Fruit fly (Drosophila melanogaster) whole organism, adult: ENCODE data around the gene bocks.

Experiments used
- CG11617 ChIP-seq: fragments of 200-800 bp; sonication (Bioruptor generic); optimal IDR thresholded peaks from 2 replicates; lab custom pipeline; 2017; ENCODE audit warnings: mild to moderate bottlenecking, missing biosample characterization, missing genetic modification reagents, missing genetic modification characterization
- CG12768 ChIP-seq: fragments of 200-800 bp; sonication (Bioruptor generic); optimal IDR thresholded peaks from 2 replicates; lab custom pipeline; 2017; ENCODE audit warnings: missing biosample characterization, missing genetic modification characterization, mild to moderate bottlenecking, moderate library complexity, missing genetic modification reagents
- CG14711 ChIP-seq: fragments of 200-800 bp; sonication (Bioruptor generic); optimal IDR thresholded peaks from 2 replicates; lab custom pipeline; 2018; ENCODE audit warnings: missing biosample characterization, mild to moderate bottlenecking, missing genetic modification characterization, moderate library complexity
- CG1620 ChIP-seq: fragments of 200-800 bp; sonication (Bioruptor generic); optimal IDR thresholded peaks from 2 replicates; lab custom pipeline; 2016; ENCODE audit warnings: missing biosample characterization, missing genetic modification characterization
- CG33017 ChIP-seq: fragments of 200-800 bp; sonication (Bioruptor generic); optimal IDR thresholded peaks from 2 replicates; lab custom pipeline; 2018; ENCODE audit warnings: missing biosample characterization, mild to moderate bottlenecking, missing genetic modification characterization, moderate library complexity
- CG5204 ChIP-seq: fragments of 200-800 bp; sonication (Bioruptor generic); optimal IDR thresholded peaks from 2 replicates; lab custom pipeline; 2016; ENCODE audit warnings: missing biosample characterization, missing genetic modification characterization
- CG7045 ChIP-seq: fragments of 200-800 bp; sonication (Bioruptor generic); optimal IDR thresholded peaks from 2 replicates; lab custom pipeline; 2017; ENCODE audit warnings: missing biosample characterization, mild to moderate bottlenecking, missing genetic modification characterization
- CG7101 ChIP-seq: fragments of 200-800 bp; sonication (Bioruptor generic); optimal IDR thresholded peaks from 2 replicates; lab custom pipeline; 2018; ENCODE audit warnings: missing biosample characterization, mild to moderate bottlenecking, missing genetic modification characterization, moderate library complexity
- Clk ChIP-seq: fragments of 200-800 bp; sonication (Bioruptor generic); optimal IDR thresholded peaks from 2 replicates; lab custom pipeline; 2017; ENCODE audit warnings: missing biosample characterization, missing genetic modification characterization
- Crg-1 ChIP-seq: fragments of 200-800 bp; sonication (Bioruptor generic); optimal IDR thresholded peaks from 2 replicates; lab custom pipeline; 2016; ENCODE audit warnings: missing biosample characterization, missing genetic modification characterization
- Hr96 ChIP-seq: fragments of 200-800 bp; sonication (Bioruptor generic); optimal IDR thresholded peaks from 2 replicates; lab custom pipeline; 2016; ENCODE audit warnings: missing biosample characterization, missing genetic modification characterization
- Mnt ChIP-seq: fragments of 200-800 bp; sonication (Bioruptor generic); optimal IDR thresholded peaks from 2 replicates; lab custom pipeline; 2016; ENCODE audit warnings: missing biosample characterization, mild to moderate bottlenecking, missing genetic modification characterization
- bab1 ChIP-seq: fragments of 200-800 bp; sonication (Bioruptor generic); optimal IDR thresholded peaks from 3 replicates; lab custom pipeline; 2019; ENCODE audit warnings: missing biosample characterization, mild to moderate bottlenecking, missing genetic modification characterization, moderate library complexity
- cic ChIP-seq: fragments of 200-800 bp; sonication (Bioruptor generic); optimal IDR thresholded peaks from 2 replicates; lab custom pipeline; 2017; ENCODE audit warnings: missing biosample characterization, mild to moderate bottlenecking, missing genetic modification characterization, moderate library complexity
- cnc ChIP-seq, 2 experiments: fragments of >200 bp; optimal IDR thresholded peaks; 2 replicates each; lab custom pipeline; 2017
- kay ChIP-seq: fragments of 200-800 bp; sonication (Bioruptor generic); peaks from one replicate; lab custom pipeline; 2016; ENCODE audit warnings: missing biosample characterization, missing genetic modification characterization, borderline replicate concordance
- ovo ChIP-seq: fragments of 200-800 bp; sonication (Bioruptor generic); optimal IDR thresholded peaks from 2 replicates; lab custom pipeline; 2016; ENCODE audit warnings: missing biosample characterization, missing genetic modification characterization
- pad ChIP-seq: fragments of 200-800 bp; sonication (Bioruptor generic); optimal IDR thresholded peaks from 3 replicates; lab custom pipeline; 2017; ENCODE audit warnings: missing biosample characterization, missing genetic modification characterization, mild to moderate bottlenecking, moderate library complexity, missing genetic modification reagents
- tj ChIP-seq: fragments of 200-800 bp; sonication (Bioruptor generic); optimal IDR thresholded peaks from 3 replicates; lab custom pipeline; 2017; ENCODE audit warnings: missing biosample characterization, mild to moderate bottlenecking, missing genetic modification characterization, moderate library complexity
- toe ChIP-seq: fragments of 200-800 bp; sonication (Bioruptor generic); optimal IDR thresholded peaks from 2 replicates; lab custom pipeline; 2016; ENCODE audit warnings: missing biosample characterization, missing genetic modification characterization

bocks gene

DNA sequence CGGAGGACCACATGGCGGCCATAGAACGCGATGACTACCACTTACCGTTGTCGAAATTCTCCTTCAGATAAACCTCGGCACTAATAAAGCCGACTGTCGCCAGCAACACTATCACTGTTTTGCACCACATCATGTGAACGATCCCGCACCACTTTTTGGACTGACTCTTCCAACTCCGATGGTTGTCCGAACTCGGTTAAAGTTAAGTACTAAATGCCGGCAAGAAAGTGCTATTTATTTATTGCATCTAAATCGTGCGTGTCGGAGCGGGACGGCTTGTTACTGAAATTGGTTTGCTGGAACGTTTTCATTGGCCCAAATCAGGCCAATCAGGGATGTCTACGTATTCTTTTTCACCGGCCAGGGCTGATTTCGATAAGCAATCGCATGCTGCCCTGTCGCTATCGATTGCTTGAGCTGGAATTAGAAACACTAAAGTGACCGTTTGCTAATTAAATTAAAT lies 39.9 kb upstream of the bocks start, which contains the start of gene Calr:
Gene Calr (minus strand): TSS at position 219 of the 463 bp plus-strand sequence.
- TF ChIP-seq tj (GFP tag; lab: Kevin White, UChicago) (no peak), CG1620 (peak; percentile 19), CG7045 (GFP tag; lab: Kevin White, UChicago) (peak; percentile 47), Mnt (GFP tag; lab: Kevin White, UChicago) (peak; percentile 87), Hr96 (no peak), cic (peak; percentile 19), CG11617 (no peak), CG7101 (tag; lab: Kevin White, UChicago) (peak; percentile 65), Crg-1 (GFP tag; lab: Kevin White, UChicago) (peak; percentile 61), cnc (optimal IDR thresholded peaks at IDR 0.05; lab: Kevin White, UChicago) (no peak), CG33017 (tag; lab: Kevin White, UChicago) (peak; percentile 59), toe (GFP tag; lab: Kevin White, UChicago) (no peak), Clk (GFP tag; lab: Kevin White, UChicago) (no peak), CG14711 (tag; lab: Kevin White, UChicago) (peak; percentile 46), pad (GFP tag; lab: Kevin White, UChicago) (peak; percentile 42), bab1 (GFP tag; lab: Kevin White, UChicago) (peak; percentile 65), CG12768 (GFP tag; lab: Kevin White, UChicago) (peak; percentile 76)

DNA sequence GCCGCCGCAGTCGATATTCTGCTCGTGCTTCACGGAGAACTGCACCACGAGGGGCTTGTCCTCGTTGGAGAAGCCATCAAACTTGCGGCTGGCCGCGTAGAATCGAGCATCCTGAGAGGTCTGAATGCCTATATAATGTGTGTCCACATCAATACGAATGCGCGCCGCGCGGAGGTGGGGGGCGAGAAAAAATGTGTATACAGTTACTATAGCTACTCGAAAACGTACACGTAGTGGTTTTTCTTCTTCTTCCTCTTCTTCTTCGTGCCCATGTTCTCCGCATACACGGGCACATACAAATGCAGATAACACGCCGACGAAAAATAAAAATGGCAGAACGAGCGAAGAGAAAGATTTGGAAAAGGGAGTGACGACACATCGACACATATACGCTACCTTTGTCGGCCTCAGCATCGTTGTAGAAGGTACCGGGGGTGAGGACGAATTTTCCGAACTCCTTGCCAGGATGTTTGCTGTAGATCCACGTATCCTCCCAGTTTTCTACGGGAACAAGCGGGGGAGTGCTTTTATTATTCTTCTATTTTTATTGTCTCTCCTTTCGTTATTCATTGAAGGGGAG lies 39.3 kb upstream of the bocks start:
- TF ChIP-seq bab1 (GFP tag; lab: Kevin White, UChicago) (no peak), CG33017 (tag; lab: Kevin White, UChicago) (no peak), cic (peak; percentile 97), CG5204 (GFP tag; lab: Kevin White, UChicago) (no peak), cnc (optimal IDR thresholded peaks at IDR 0.05; lab: Kevin White, UChicago) (no peak), tj (GFP tag; lab: Kevin White, UChicago) (peak; percentile 74), ovo (peak; percentile 49), Mnt (GFP tag; lab: Kevin White, UChicago) (peak; percentile 70), CG11617 (no peak), Clk (GFP tag; lab: Kevin White, UChicago) (no peak)

DNA sequence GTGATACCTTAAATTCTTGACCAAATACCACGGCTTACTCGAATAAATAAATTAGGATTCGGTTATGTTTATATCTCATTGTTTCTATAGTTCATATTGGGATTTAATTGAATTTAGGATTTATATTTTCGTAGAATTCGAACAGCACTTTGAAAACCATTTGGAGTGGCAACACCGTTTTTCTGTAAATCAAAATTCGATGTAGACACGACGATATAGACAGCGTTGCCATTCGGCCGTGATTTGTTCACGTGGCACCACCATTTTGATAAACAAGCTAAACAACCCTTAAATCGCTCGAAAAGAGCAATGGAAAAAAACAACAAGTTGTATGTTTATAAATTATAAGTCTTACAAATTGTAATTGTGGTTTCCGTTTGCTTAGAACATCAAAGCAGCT lies 37.8 kb upstream of the bocks start:
- peak; percentile 4 for TF ChIP-seq bab1 (GFP tag; lab: Kevin White, UChicago)
- no peak for TF ChIP-seq Crg-1 (GFP tag; lab: Kevin White, UChicago)
- peak; percentile 88 for TF ChIP-seq Mnt (GFP tag; lab: Kevin White, UChicago)
- TF ChIP-seq CG7101 (tag; lab: Kevin White, UChicago) = no peak
- TF ChIP-seq cic = no peak
- TF ChIP-seq CG12768 (GFP tag; lab: Kevin White, UChicago) = no peak
- TF ChIP-seq Hr96 = no peak
- TF ChIP-seq CG14711 (tag; lab: Kevin White, UChicago) = peak; percentile 88
- no peak for TF ChIP-seq CG7045 (GFP tag; lab: Kevin White, UChicago)

DNA sequence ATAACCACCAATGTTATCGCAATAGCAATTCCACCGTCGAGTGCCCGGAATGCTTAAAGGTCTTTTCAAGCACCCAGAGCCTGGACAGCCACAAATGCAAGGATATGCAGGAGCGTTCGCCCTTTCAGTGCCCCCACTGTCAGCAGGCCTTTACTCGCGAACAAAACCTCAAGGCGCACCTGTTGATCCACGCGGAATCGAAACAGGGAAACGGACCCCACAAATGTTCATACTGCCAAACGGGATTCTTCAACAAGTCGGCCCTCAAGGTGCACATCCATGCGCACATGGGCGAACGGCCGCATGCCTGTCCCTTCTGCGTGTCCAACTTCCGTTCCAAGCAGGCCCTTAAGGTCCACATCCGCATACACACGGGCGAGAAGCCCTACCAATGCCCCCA lies 37.2 kb upstream of the bocks start:
- no peak for TF ChIP-seq tj (GFP tag; lab: Kevin White, UChicago)
- TF ChIP-seq Clk (GFP tag; lab: Kevin White, UChicago) = no peak
- TF ChIP-seq cnc (optimal IDR thresholded peaks at IDR 0.05; lab: Kevin White, UChicago) = no peak

DNA sequence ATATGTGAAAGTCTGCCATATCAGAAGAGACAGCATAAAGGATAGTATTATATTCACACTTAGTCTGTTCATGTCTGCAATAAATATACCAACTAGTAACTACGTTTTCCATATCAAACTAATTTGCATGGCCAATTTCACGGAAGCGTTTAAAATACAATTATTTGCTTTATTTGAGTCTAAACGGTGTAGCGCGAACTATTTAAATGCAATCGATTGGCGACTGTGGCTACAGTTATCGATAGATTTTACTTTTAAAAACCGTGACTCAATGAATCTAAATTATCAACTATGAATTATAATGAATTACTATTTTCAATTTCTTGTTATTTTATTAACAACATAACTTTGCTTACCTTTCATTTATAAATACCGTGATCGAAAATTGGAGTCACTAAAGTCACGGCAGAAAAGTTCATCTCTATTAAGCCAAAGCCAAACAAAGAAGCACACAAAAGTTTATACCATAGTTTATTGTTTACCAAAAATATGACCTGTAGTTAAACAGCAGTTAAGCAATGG lies 36.1 kb upstream of the bocks start, which contains the start of the genes CG9427 and CG8319:
Gene CG9427 (minus strand): TSS at position 51 of the 522 bp plus-strand sequence.
Gene CG8319 (plus strand): TSS at position 442 of the 522 bp plus-strand sequence.
- TF ChIP-seq kay (GFP tag; lab: Kevin White, UChicago) = no peak
- peak; percentile 56 for TF ChIP-seq Crg-1 (GFP tag; lab: Kevin White, UChicago)
- peak; percentile 23 for TF ChIP-seq pad (GFP tag; lab: Kevin White, UChicago)
- TF ChIP-seq CG14711 (tag; lab: Kevin White, UChicago) = peak; percentile 65
- no peak for TF ChIP-seq CG12768 (GFP tag; lab: Kevin White, UChicago)
- TF ChIP-seq CG11617 = peak; percentile 61
- TF ChIP-seq cnc (optimal IDR thresholded peaks at IDR 0.05; lab: Kevin White, UChicago) = no peak
- peak; percentile 28 for TF ChIP-seq cic
- no peak for TF ChIP-seq ovo
- peak; percentile 39 for TF ChIP-seq CG1620
- TF ChIP-seq CG5204 (GFP tag; lab: Kevin White, UChicago) = no peak
- TF ChIP-seq Mnt (GFP tag; lab: Kevin White, UChicago) = peak; percentile 78
- no peak for TF ChIP-seq toe (GFP tag; lab: Kevin White, UChicago)
- no peak for TF ChIP-seq Clk (GFP tag; lab: Kevin White, UChicago)
- peak; percentile 9 for TF ChIP-seq CG7045 (GFP tag; lab: Kevin White, UChicago)
- no peak for TF ChIP-seq Hr96
- TF ChIP-seq CG7101 (tag; lab: Kevin White, UChicago) = peak; percentile 69
- peak; percentile 33 for TF ChIP-seq CG33017 (tag; lab: Kevin White, UChicago)
- peak; percentile 85 for TF ChIP-seq bab1 (GFP tag; lab: Kevin White, UChicago)
- no peak for TF ChIP-seq tj (GFP tag; lab: Kevin White, UChicago)

DNA sequence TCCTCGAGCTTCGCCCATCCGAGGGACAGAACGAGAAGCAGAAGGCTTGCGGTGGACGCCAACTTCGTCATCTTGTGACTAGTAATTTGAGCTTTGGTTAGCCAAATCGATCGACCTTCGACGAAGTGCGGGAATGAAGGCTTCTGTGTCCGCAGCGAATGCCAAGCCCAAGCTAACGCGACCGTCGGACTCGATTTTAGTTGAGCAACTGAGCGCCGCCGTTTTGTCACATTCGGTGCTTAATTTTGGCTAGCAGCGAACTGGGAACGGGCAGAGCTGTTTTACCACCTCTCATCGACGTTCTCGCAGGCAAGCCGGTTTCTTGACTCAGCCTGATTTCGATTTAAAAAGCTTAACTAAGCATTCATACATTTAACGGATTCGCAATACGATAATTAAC lies 35.5 kb upstream of the bocks start:
- TF ChIP-seq cic = no peak
- TF ChIP-seq Mnt (GFP tag; lab: Kevin White, UChicago) = no peak
- no peak for TF ChIP-seq Crg-1 (GFP tag; lab: Kevin White, UChicago)
- peak; percentile 63 for TF ChIP-seq tj (GFP tag; lab: Kevin White, UChicago)
- no peak for TF ChIP-seq CG1620
- no peak for TF ChIP-seq CG5204 (GFP tag; lab: Kevin White, UChicago)
- TF ChIP-seq CG12768 (GFP tag; lab: Kevin White, UChicago) = no peak
